Worm (Caenorhabditis elegans) whole organism, early embryonic: ENCODE results near the gene F10E9.10.

ENCODE experiments used
- aly-1 ChIP-seq: sonication (generic microtip); optimal IDR thresholded peaks from 2 replicates; lab custom pipeline; 2016; ENCODE audit warnings: missing genetic modification characterization, missing compliant biosample characterization
- ama-1 ChIP-seq: fragments of 150-350 bp; optimal IDR thresholded peaks from 2 replicates; lab custom pipeline; 2014
- ceh-13 ChIP-seq: fragments of 200-800 bp; sonication (Bioruptor generic); optimal IDR thresholded peaks from 2 replicates; lab custom pipeline; 2018; ENCODE audit warnings: mild to moderate bottlenecking, missing genetic modification characterization, missing compliant biosample characterization
- ceh-36 ChIP-seq: sonication (generic microtip); optimal IDR thresholded peaks from 2 replicates; lab custom pipeline; 2016; ENCODE audit warnings: missing genetic modification characterization, inconsistent platforms, missing compliant biosample characterization
- flt-1 ChIP-seq: fragments of 200-800 bp; sonication (Bioruptor generic); IDR thresholded peaks from 2 replicates; pipeline ENCODE4 v1.3.6; 2022; ENCODE audit warnings: missing genetic modification characterization, missing compliant biosample characterization
- hnd-1 ChIP-seq: sonication (generic microtip); optimal IDR thresholded peaks from 2 replicates; lab custom pipeline; 2016; ENCODE audit warnings: missing genetic modification characterization, missing compliant biosample characterization
- pes-1 ChIP-seq: fragments of 200-800 bp; sonication (Bioruptor generic); IDR thresholded peaks from 2 replicates; pipeline ENCODE4 v1.3.6; 2022; ENCODE audit warnings: missing genetic modification reagents, missing genetic modification characterization, missing compliant biosample characterization
- sea-1 ChIP-seq: fragments of 200-800 bp; sonication (Bioruptor generic); conservative IDR thresholded peaks from 2 replicates; pipeline ENCODE4 v1.3.6; 2022; ENCODE audit warnings: missing genetic modification characterization, missing compliant biosample characterization

DNA sequence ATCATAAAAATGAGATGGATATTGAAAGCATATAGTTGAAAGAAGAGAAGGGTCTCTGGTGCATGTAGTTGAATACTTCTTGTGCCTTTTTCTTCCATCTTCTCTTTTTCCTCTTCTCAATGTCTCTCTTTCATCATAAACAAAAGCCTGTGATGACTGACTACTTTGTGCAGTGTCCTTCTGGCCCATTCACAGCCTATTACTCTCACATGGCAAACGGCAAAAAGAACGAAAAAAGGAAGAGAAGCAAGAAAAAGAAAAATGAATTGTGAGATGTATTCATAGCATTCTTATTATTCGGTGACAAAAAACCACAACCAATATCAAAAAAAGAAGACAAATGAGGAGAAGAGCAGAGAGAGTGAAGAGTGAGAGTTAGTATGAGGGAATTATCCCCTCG lies 1.1 kb upstream of the F10E9.10 start:
- TF ChIP-seq pes-1 (GFP tag; lab: Robert Waterston, UW) (no peak), ama-1 (lab: Kevin White, UChicago) (no peak), sea-1 (no peak), aly-1 (tag; lab: Kevin White, UChicago) (no peak), flt-1 (GFP tag; lab: Robert Waterston, UW) (no peak), ceh-36 (tag; lab: Kevin White, UChicago) (no peak), ceh-13 (GFP tag; lab: Kevin White, UChicago) (no peak), hnd-1 (tag; lab: Kevin White, UChicago) (no peak)
